Fruit fly (Drosophila melanogaster): ENCODE data around the gene beg.

beg gene

dm6 chr3L:17001055-17001454, 34.4 kb upstream of the beg start:
- peak; percentile 4 for TF ChIP-seq Fer3 (tag; optimal IDR thresholded peaks at IDR 0.05)
- peak; percentile 28 for TF ChIP-seq NfI (GFP tag; optimal IDR thresholded peaks at IDR 0.05)
- peak; percentile 76 for TF ChIP-seq mirr (GFP tag; optimal IDR thresholded peaks at IDR 0.05)
- TF ChIP-seq otp (GFP tag; IDR thresholded peaks at IDR 0.05), result no peak
- peak; percentile 57; the same call in 1 of the 2 replicates for TF ChIP-seq CG32772 (GFP tag; IDR thresholded peaks at IDR 0.05)
- TF ChIP-seq CG15269 (tag; optimal IDR thresholded peaks at IDR 0.05), result peak; percentile 45
- peak; percentile 57 for TF ChIP-seq crol (GFP tag; IDR thresholded peaks at IDR 0.05)
- TF ChIP-seq Rfx (GFP tag; IDR thresholded peaks at IDR 0.05), result no peak; the same call in 1 of the 2 replicates
- TF ChIP-seq nom (GFP tag; optimal IDR thresholded peaks at IDR 0.05), result peak; percentile 12
- no peak for TF ChIP-seq CG4617 (GFP tag; optimal IDR thresholded peaks at IDR 0.05; ENCODE audit: borderline replicate concordance)
- TF ChIP-seq Pdp1 (GFP tag; optimal IDR thresholded peaks at IDR 0.05), result peak in 1 of 2 experiments; percentile 35
- no peak for TF ChIP-seq Usf (GFP tag; optimal IDR thresholded peaks at IDR 0.05)
- no peak for TF ChIP-seq bcd (GFP tag; optimal IDR thresholded peaks at IDR 0.05)
- TF ChIP-seq CG12071 (GFP tag; optimal IDR thresholded peaks at IDR 0.05), result peak; percentile 23
- no peak for TF ChIP-seq CG3065 (GFP tag; optimal IDR thresholded peaks at IDR 0.05)
- no peak for TF ChIP-seq CG8944 (GFP tag; optimal IDR thresholded peaks at IDR 0.05)
- peak; percentile 26 for TF ChIP-seq unpg (GFP tag; optimal IDR thresholded peaks at IDR 0.05)
- TF ChIP-seq CG34376 (GFP tag; optimal IDR thresholded peaks at IDR 0.05), result peak; percentile 46
- no peak for TF ChIP-seq CG12659 (GFP tag; optimal IDR thresholded peaks at IDR 0.05)
- TF ChIP-seq vnd (GFP tag; IDR thresholded peaks at IDR 0.05; ENCODE audit: partially characterized antibody), result peak; percentile 32; the same call in 1 of the 3 replicates
- TF ChIP-seq CG14014 (GFP tag; IDR thresholded peaks at IDR 0.05), result peak; percentile 42; the same call in 1 of the 2 replicates
- no peak for TF ChIP-seq crp (GFP tag; optimal IDR thresholded peaks at IDR 0.05)
- 0 out of 3 replicates have a peak, but pooled peaks have one; percentile 11 for TF ChIP-seq CG11456 (GFP tag; IDR thresholded peaks at IDR 0.05)
- TF ChIP-seq Hr51 (GFP tag; optimal IDR thresholded peaks at IDR 0.05), result peak in 1 of 2 experiments; percentile 8
- TF ChIP-seq Vsx1 (GFP tag; optimal IDR thresholded peaks at IDR 0.05), result peak; percentile 88
- TF ChIP-seq CG6765 (GFP tag; optimal IDR thresholded peaks at IDR 0.05), result peak; percentile 32
- peak; percentile 19 for TF ChIP-seq caup (GFP tag; optimal IDR thresholded peaks at IDR 0.05; ENCODE audit: severe bottlenecking)
- TF ChIP-seq exex (tag; optimal IDR thresholded peaks at IDR 0.05), result peak; percentile 93
- TF ChIP-seq CG7987 (GFP tag; optimal IDR thresholded peaks at IDR 0.05), result peak; percentile 48
- peak; percentile 12; the same call in 1 of the 3 replicates for TF ChIP-seq sr (GFP tag; IDR thresholded peaks at IDR 0.05)
- peak; percentile 73; the same call in 1 of the 4 replicates for TF ChIP-seq chinmo (GFP tag; IDR thresholded peaks at IDR 0.05; ENCODE audit: partially characterized antibody)
- peak; percentile 32 for TF ChIP-seq HmgZ (tag; optimal IDR thresholded peaks at IDR 0.05)
- TF ChIP-seq CG12769 (tag; optimal IDR thresholded peaks at IDR 0.05), result peak; percentile 44
- TF ChIP-seq Ptx1 (GFP tag; IDR thresholded peaks at IDR 0.05), result peak; percentile 35; the same call in 1 of the 2 replicates
- no peak for TF ChIP-seq CG17186 (GFP tag; optimal IDR thresholded peaks at IDR 0.05)
- TF ChIP-seq GATAe (GFP tag; conservative IDR thresholded peaks at IDR 0.05), result peak; percentile 68; the same call in 1 of the 2 replicates
- no peak for TF ChIP-seq CG16815 (GFP tag; optimal IDR thresholded peaks at IDR 0.05)
- TF ChIP-seq cwo (GFP tag; optimal IDR thresholded peaks at IDR 0.05), result peak; percentile 69
- peak; percentile 20 for TF ChIP-seq Hey (tag; optimal IDR thresholded peaks at IDR 0.05)
- peak; percentile 36 for TF ChIP-seq Fer1 (GFP tag; optimal IDR thresholded peaks at IDR 0.05)
- TF ChIP-seq Atf6 (GFP tag; IDR thresholded peaks at IDR 0.05), result peak; percentile 54
- TF ChIP-seq Antp (GFP tag; optimal IDR thresholded peaks at IDR 0.05), result no peak
- TF ChIP-seq schlank (tag; optimal IDR thresholded peaks at IDR 0.05), result peak; percentile 13
- no peak for TF ChIP-seq fd96Cb (tag; optimal IDR thresholded peaks at IDR 0.05)
- no peak for TF ChIP-seq Bdp1 (GFP tag; optimal IDR thresholded peaks at IDR 0.05)
- TF ChIP-seq ro (GFP tag; IDR thresholded peaks at IDR 0.05), result no peak
- no peak for TF ChIP-seq twi (tag; optimal IDR thresholded peaks at IDR 0.05)
- TF ChIP-seq hb (GFP tag; IDR thresholded peaks at IDR 0.05; ENCODE audit: partially characterized antibody), result 0 out of 3 replicates have a peak, but pooled peaks have one; percentile 20

Measured in whole organism, embryonic.